Worm (Caenorhabditis elegans) whole organism, mixed stage, embryonic: ENCODE measurements around the gene C25E10.12.

Experiments used
- M03D4.4 ChIP-seq: sonication (generic microtip); optimal IDR thresholded peaks from 2 replicates; lab custom pipeline; 2017; ENCODE audit warnings: mild to moderate bottlenecking, missing genetic modification characterization, missing compliant biosample characterization
- bed-3 ChIP-seq: fragments of 200-800 bp; sonication (Bioruptor generic); optimal IDR thresholded peaks from 3 replicates; lab custom pipeline; 2018; ENCODE audit warnings: mild to moderate bottlenecking, missing genetic modification characterization, moderate library complexity, missing compliant biosample characterization
- blmp-1 ChIP-seq: fragments of 150-350 bp; optimal IDR thresholded peaks from 2 replicates; lab custom pipeline; 2014; ENCODE audit warnings: missing biosample characterization, missing genetic modification characterization
- ceh-39 ChIP-seq: fragments of 150-350 bp; optimal IDR thresholded peaks from 2 replicates; lab custom pipeline; 2014; ENCODE audit warnings: missing biosample characterization, missing genetic modification characterization
- ceh-83 ChIP-seq: fragments of 200-800 bp; sonication (Bioruptor generic); optimal IDR thresholded peaks from 2 replicates; lab custom pipeline; 2018; ENCODE audit warnings: mild to moderate bottlenecking, missing genetic modification characterization, missing compliant biosample characterization
- ces-1 ChIP-seq: fragments of 150-350 bp; optimal IDR thresholded peaks from 2 replicates; lab custom pipeline; 2014; ENCODE audit warnings: missing biosample characterization, missing genetic modification reagents, missing genetic modification characterization
- cnd-1 ChIP-seq: fragments of 200-800 bp; sonication (Bioruptor generic); optimal IDR thresholded peaks from 2 replicates; lab custom pipeline; 2018; ENCODE audit warnings: mild to moderate bottlenecking, missing genetic modification characterization, missing compliant biosample characterization
- elt-1 ChIP-seq: sonication (generic microtip); optimal IDR thresholded peaks from 2 replicates; lab custom pipeline; 2017; ENCODE audit warnings: missing genetic modification characterization, mild to moderate bottlenecking, missing compliant biosample characterization, antibody characterized with exemption, moderate library complexity, borderline replicate concordance; ENCODE audit not compliant: insufficient read depth
- elt-3 ChIP-seq: fragments of 150-350 bp; optimal IDR thresholded peaks from 2 replicates; lab custom pipeline; 2014; ENCODE audit warnings: missing biosample characterization, missing genetic modification characterization
- flh-1 ChIP-seq: fragments of 200-800 bp; sonication (Bioruptor generic); optimal IDR thresholded peaks from 2 replicates; lab custom pipeline; 2018; ENCODE audit warnings: mild to moderate bottlenecking, missing genetic modification characterization, moderate library complexity, missing compliant biosample characterization
- hlh-1 ChIP-seq: fragments of 150-350 bp; optimal IDR thresholded peaks from 2 replicates; lab custom pipeline; 2014; ENCODE audit warnings: missing biosample characterization, missing genetic modification reagents, missing genetic modification characterization
- lin-32 ChIP-seq: fragments of 200-800 bp; sonication (Bioruptor generic); optimal IDR thresholded peaks from 2 replicates; lab custom pipeline; 2018; ENCODE audit warnings: mild to moderate bottlenecking, missing genetic modification characterization, missing compliant biosample characterization
- lsy-2 ChIP-seq: fragments of 150-350 bp; optimal IDR thresholded peaks from 2 replicates; lab custom pipeline; 2014; ENCODE audit warnings: missing biosample characterization, missing genetic modification characterization
- mab-5 ChIP-seq: fragments of 150-350 bp; optimal IDR thresholded peaks from 2 replicates; lab custom pipeline; 2014; ENCODE audit warnings: missing biosample characterization, missing genetic modification characterization
- mep-1 ChIP-seq: fragments of 150-350 bp; optimal IDR thresholded peaks from 2 replicates; lab custom pipeline; 2017; ENCODE audit warnings: missing biosample characterization, missing genetic modification reagents, missing genetic modification characterization, inconsistent platforms
- mls-2 ChIP-seq: sonication (generic microtip); optimal IDR thresholded peaks from 2 replicates; lab custom pipeline; 2016; ENCODE audit warnings: mild to moderate bottlenecking, missing genetic modification characterization, moderate library complexity, missing compliant biosample characterization
- nhr-12 ChIP-seq: fragments of 150-350 bp; optimal IDR thresholded peaks from 2 replicates; lab custom pipeline; 2014; ENCODE audit warnings: missing biosample characterization, missing genetic modification characterization
- nhr-2 ChIP-seq: fragments of 150-350 bp; optimal IDR thresholded peaks from 2 replicates; lab custom pipeline; 2014; ENCODE audit warnings: missing biosample characterization, missing genetic modification characterization
- nhr-237 ChIP-seq: fragments of 150-350 bp; optimal IDR thresholded peaks from 2 replicates; lab custom pipeline; 2014; ENCODE audit warnings: missing biosample characterization, missing genetic modification characterization
- nhr-76 ChIP-seq: sonication (generic microtip); optimal IDR thresholded peaks from 2 replicates; lab custom pipeline; 2017; ENCODE audit warnings: missing biosample characterization, missing genetic modification characterization
- pha-4 ChIP-seq: fragments of 150-350 bp; optimal IDR thresholded peaks from 2 replicates; lab custom pipeline; 2018; ENCODE audit warnings: missing biosample characterization, missing genetic modification reagents, missing genetic modification characterization
- sem-2 ChIP-seq: fragments of 200-800 bp; sonication (Bioruptor generic); optimal IDR thresholded peaks from 2 replicates; lab custom pipeline; 2018; ENCODE audit warnings: mild to moderate bottlenecking, missing genetic modification characterization, missing compliant biosample characterization
- snpc-4 ChIP-seq: fragments of 150-350 bp; optimal IDR thresholded peaks from 2 replicates; lab custom pipeline; 2014; ENCODE audit warnings: missing biosample characterization, missing genetic modification characterization
- tbx-8 ChIP-seq: fragments of 200-800 bp; sonication (Bioruptor generic); optimal IDR thresholded peaks from 2 replicates; lab custom pipeline; 2018; ENCODE audit warnings: mild to moderate bottlenecking, missing genetic modification characterization, moderate library complexity, missing compliant biosample characterization
- unc-120 ChIP-seq: sonication (generic microtip); optimal IDR thresholded peaks from 2 replicates; lab custom pipeline; 2017; ENCODE audit warnings: missing genetic modification characterization, missing compliant biosample characterization; ENCODE audit not compliant: poor library complexity, severe bottlenecking
- unc-39 ChIP-seq: fragments of 150-350 bp; optimal IDR thresholded peaks from 2 replicates; lab custom pipeline; 2014; ENCODE audit warnings: missing biosample characterization, missing genetic modification characterization
- unc-62 ChIP-seq: fragments of 150-350 bp; optimal IDR thresholded peaks from 2 replicates; lab custom pipeline; 2014; ENCODE audit warnings: missing biosample characterization, missing genetic modification reagents, missing genetic modification characterization
- zip-8 ChIP-seq: fragments of 150-350 bp; optimal IDR thresholded peaks from 2 replicates; lab custom pipeline; 2014; ENCODE audit warnings: missing biosample characterization, missing genetic modification characterization
- ztf-11 ChIP-seq: fragments of 150-350 bp; optimal IDR thresholded peaks from 2 replicates; lab custom pipeline; 2014; ENCODE audit warnings: missing biosample characterization, missing genetic modification characterization

Gene C25E10.12

DNA sequence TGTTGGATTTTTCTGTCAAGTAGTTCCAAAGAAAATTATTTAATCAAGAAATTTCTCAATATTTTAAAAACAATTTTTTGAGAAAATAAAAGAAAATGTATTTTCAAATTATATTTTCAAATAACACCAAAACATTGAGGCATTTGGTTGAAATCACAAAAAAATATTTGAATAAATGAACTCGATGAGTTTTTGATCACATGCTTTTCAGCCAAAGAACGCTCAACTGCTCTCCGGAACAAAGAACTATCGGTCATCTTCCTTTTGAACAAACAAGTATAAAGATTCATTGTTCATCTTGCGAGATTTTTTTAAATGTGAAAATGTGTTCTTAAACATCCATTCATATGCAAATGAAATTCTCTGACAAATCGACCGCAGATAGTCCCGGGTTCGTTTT lies 32.7 kb upstream of the C25E10.12 start:
- TF ChIP-seq ztf-11 = no peak
- TF ChIP-seq unc-62 = no peak
- no peak for TF ChIP-seq ceh-83 (GFP tag; lab: Kevin White, UChicago)
- TF ChIP-seq zip-8 (tag; lab: Kevin White, UChicago) = no peak
- no peak for TF ChIP-seq sem-2 (GFP tag; lab: Kevin White, UChicago)
- no peak for TF ChIP-seq tbx-8 (GFP tag; lab: Kevin White, UChicago)

ce11 chrV:9094060-9094628 lies 31.9 kb upstream of the C25E10.12 start:
- TF ChIP-seq hlh-1 (tag; lab: Kevin White, UChicago) = peak; percentile 69
- no peak for TF ChIP-seq blmp-1 (tag; lab: Kevin White, UChicago)

ce11 chrV:9092209-9092608 lies 30.0 kb upstream of the C25E10.12 start, which contains the start of gene T27E4.1:
Gene T27E4.1 (plus strand): TSS chrV:9092345.
- TF ChIP-seq tbx-8 (GFP tag; lab: Kevin White, UChicago) = no peak
- TF ChIP-seq flh-1 = no peak
- TF ChIP-seq mab-5 (tag; lab: Kevin White, UChicago) = no peak
- no peak for TF ChIP-seq nhr-2 (tag; lab: Kevin White, UChicago)
- TF ChIP-seq cnd-1 (tag; lab: Kevin White, UChicago) = no peak
- no peak for TF ChIP-seq M03D4.4 (tag; lab: Kevin White, UChicago)
- TF ChIP-seq mep-1 (tag; lab: Kevin White, UChicago) = no peak
- no peak for TF ChIP-seq unc-39
- no peak for TF ChIP-seq snpc-4
- TF ChIP-seq ces-1 (GFP tag; lab: Kevin White, UChicago) = no peak
- no peak for TF ChIP-seq elt-3 (tag; lab: Kevin White, UChicago)
- no peak for TF ChIP-seq nhr-76
- no peak for TF ChIP-seq ceh-39 (tag; lab: Kevin White, UChicago)
- no peak for TF ChIP-seq pha-4 (tag; lab: Kevin White, UChicago)
- TF ChIP-seq unc-120 = no peak
- TF ChIP-seq bed-3 (GFP tag; lab: Kevin White, UChicago) = no peak
- no peak for TF ChIP-seq nhr-12 (tag; lab: Kevin White, UChicago)
- TF ChIP-seq unc-62 = no peak
- no peak for TF ChIP-seq elt-1
- no peak for TF ChIP-seq nhr-237 (tag; lab: Kevin White, UChicago)

DNA sequence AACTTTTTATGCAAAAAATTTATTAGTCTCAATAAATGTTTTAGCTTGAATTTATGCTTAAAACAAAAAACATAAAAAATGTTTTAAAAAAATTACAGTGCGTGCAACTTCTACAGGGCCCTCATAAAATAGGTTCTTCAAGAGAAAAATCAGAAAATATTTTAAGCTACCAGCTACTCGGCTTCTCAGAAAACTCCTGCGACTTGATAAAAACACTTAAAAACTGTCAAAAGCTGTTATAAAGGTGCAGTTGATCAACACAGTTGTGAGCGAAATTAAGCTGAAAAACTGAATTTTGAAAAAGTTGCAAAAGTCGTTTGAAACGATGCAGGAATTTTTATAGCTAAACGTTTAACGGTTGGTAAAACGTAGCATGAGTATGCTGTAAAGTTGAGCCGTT lies 26.5 kb upstream of the C25E10.12 start:
- TF ChIP-seq lsy-2 (no peak), mls-2 (tag; lab: Kevin White, UChicago) (peak; percentile 63)

- no peak for TF ChIP-seq pha-4 (tag; lab: Kevin White, UChicago)
- TF ChIP-seq lin-32 = no peak
- no peak for TF ChIP-seq ces-1 (GFP tag; lab: Kevin White, UChicago)
- TF ChIP-seq elt-1 = no peak
Measured at ce11 chrV:9085845-9086244, 23.6 kb upstream of the C25E10.12 start.

- TF ChIP-seq ceh-83 (GFP tag; lab: Kevin White, UChicago) = no peak
- no peak for TF ChIP-seq nhr-76
- no peak for TF ChIP-seq nhr-12 (tag; lab: Kevin White, UChicago)
- no peak for TF ChIP-seq snpc-4
- TF ChIP-seq mep-1 (tag; lab: Kevin White, UChicago) = no peak
- no peak for TF ChIP-seq cnd-1 (tag; lab: Kevin White, UChicago)
- no peak for TF ChIP-seq unc-39
- TF ChIP-seq lsy-2 = no peak
- no peak for TF ChIP-seq sem-2 (GFP tag; lab: Kevin White, UChicago)
- no peak for TF ChIP-seq tbx-8 (GFP tag; lab: Kevin White, UChicago)
Measured at ce11 chrV:9084252-9084651, 22.0 kb upstream of the C25E10.12 start.

DNA sequence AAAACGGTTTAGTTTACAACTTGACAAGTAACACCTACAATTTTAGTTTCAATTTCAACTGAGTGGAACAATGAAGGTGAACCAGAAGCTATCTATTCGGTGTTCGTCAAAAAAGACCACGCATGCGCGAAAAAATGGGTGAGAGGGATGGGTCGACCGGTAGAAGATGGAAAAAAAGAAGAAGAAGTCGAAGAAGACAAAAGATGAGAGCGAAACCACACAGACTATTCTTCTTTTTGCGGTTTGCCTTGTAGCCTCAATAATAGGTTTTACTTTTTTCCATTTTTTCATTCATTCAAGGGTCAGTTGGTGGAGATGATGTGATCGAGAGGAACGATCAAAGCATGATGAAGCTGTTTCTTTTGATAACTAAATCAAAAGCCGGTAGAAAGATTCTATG lies 20.1 kb upstream of the C25E10.12 start:
- TF ChIP-seq zip-8 (tag; lab: Kevin White, UChicago) (no peak), sem-2 (GFP tag; lab: Kevin White, UChicago) (no peak), flh-1 (no peak), mls-2 (tag; lab: Kevin White, UChicago) (no peak), nhr-2 (tag; lab: Kevin White, UChicago) (no peak), blmp-1 (tag; lab: Kevin White, UChicago) (no peak), elt-1 (no peak)
